Worm (Caenorhabditis elegans): ENCODE measurements around the gene dsc-1.

DNA sequence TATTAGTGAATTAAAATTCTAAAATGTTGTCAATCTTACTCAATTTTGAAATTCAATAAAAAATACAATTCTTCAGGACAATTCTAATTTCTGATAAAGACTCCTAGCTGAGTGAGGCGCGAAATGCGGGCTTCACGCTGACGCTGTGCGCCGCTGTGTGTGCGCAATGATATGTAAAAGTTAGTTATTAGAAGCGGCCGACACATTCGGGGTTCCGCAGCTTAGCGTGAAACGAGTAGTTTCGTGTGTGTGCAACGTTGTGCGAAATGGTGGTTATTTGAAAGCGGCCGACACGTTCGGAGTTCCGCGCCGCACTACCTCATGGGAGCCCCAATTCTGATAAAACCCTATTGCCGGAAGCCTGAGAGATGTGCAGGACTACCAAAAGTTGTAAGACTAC, 40.5 kb upstream of the dsc-1 start:
- no peak for TF ChIP-seq nhr-237 (tag; optimal IDR thresholded peaks at IDR 0.05)
- no peak for TF ChIP-seq pha-4 (GFP tag; IDR thresholded peaks at IDR 0.05)
- no peak for TF ChIP-seq pha-4 (tag; optimal IDR thresholded peaks at IDR 0.05)
- no peak for TF ChIP-seq fos-1 (tag; optimal IDR thresholded peaks at IDR 0.05)
- no peak for TF ChIP-seq zip-11 (GFP tag; IDR thresholded peaks at IDR 0.05)
- TF ChIP-seq pqm-1 (tag; optimal IDR thresholded peaks at IDR 0.05) = no peak
- TF ChIP-seq nhr-6 (tag; optimal IDR thresholded peaks at IDR 0.05) = no peak
- TF ChIP-seq zag-1 (tag; optimal IDR thresholded peaks at IDR 0.05) = no peak
- TF ChIP-seq ceh-62 (tag; optimal IDR thresholded peaks at IDR 0.05) = no peak
- TF ChIP-seq vab-7 (GFP tag; IDR thresholded peaks at IDR 0.05) = no peak

All from whole organism, L4 larva.